Worm (Caenorhabditis elegans) whole organism, young adult: ENCODE results near the gene F15G9.1.
A peak's percentile ranks its signal among the peaks of the same experiment; 100 is the strongest.

Experiments used
- B0336.3 ChIP-seq: fragments of 200-800 bp; sonication (Bioruptor generic); IDR thresholded peaks from 2 replicates; pipeline ENCODE4 v1.3.6; 2022; ENCODE audit warnings: missing genetic modification characterization, missing compliant biosample characterization
- C17E4.6 ChIP-seq: fragments of 200-800 bp; sonication (Bioruptor generic); IDR thresholded peaks from 2 replicates; pipeline ENCODE4 v1.3.6; 2022; ENCODE audit warnings: missing genetic modification reagents, missing genetic modification characterization, missing compliant biosample characterization
- F10E7.11 ChIP-seq: sonication (generic microtip); optimal IDR thresholded peaks from 2 replicates; lab custom pipeline; 2017; ENCODE audit warnings: mild to moderate bottlenecking, missing genetic modification characterization, moderate library complexity, missing compliant biosample characterization
- F33H1.4 ChIP-seq: fragments of 200-800 bp; sonication (Bioruptor generic); IDR thresholded peaks from 2 replicates; pipeline ENCODE4 v1.3.6; 2022; ENCODE audit warnings: missing genetic modification reagents, missing genetic modification characterization, missing compliant biosample characterization
- F49E8.2 ChIP-seq: sonication (generic microtip); optimal IDR thresholded peaks from 3 replicates; lab custom pipeline; 2017; ENCODE audit warnings: missing genetic modification characterization, mild to moderate bottlenecking, missing compliant biosample characterization, antibody characterized with exemption, moderate library complexity; ENCODE audit not compliant: insufficient read depth
- F55B11.4 ChIP-seq: sonication (generic microtip); optimal IDR thresholded peaks from 2 replicates; lab custom pipeline; 2016; ENCODE audit warnings: missing compliant biosample characterization, missing genetic modification characterization, borderline replicate concordance; ENCODE audit not compliant: insufficient read depth
- K11D2.4 ChIP-seq: fragments of 200-800 bp; sonication (Bioruptor generic); IDR thresholded peaks from 2 replicates; pipeline ENCODE4 v1.3.6; 2022; ENCODE audit warnings: missing genetic modification reagents, missing genetic modification characterization, missing compliant biosample characterization
- ZK185.1 ChIP-seq: sonication (generic microtip); optimal IDR thresholded peaks from 2 replicates; lab custom pipeline; 2016; ENCODE audit warnings: mild to moderate bottlenecking, missing genetic modification characterization, missing compliant biosample characterization; ENCODE audit not compliant: poor library complexity, severe bottlenecking
- ama-1 ChIP-seq, 3 experiments: fragments of 150-350 bp in 1 of 3; sonication (generic microtip) in 2 of 3; optimal IDR thresholded peaks; 2 replicates each; lab custom pipeline; 2014 to 2018; ENCODE audit warnings: missing biosample characterization in 2 of 3, missing genetic modification characterization in 2 of 3, missing genetic modification reagents in 2 of 3
- aptf-2 ChIP-seq: fragments of 200-800 bp; sonication (Bioruptor generic); conservative IDR thresholded peaks from 2 replicates; pipeline ENCODE4 v1.3.6; 2022; ENCODE audit warnings: missing genetic modification reagents, missing genetic modification characterization, missing compliant biosample characterization
- attf-6 ChIP-seq: fragments of 200-800 bp; sonication (Bioruptor generic); IDR thresholded peaks from 2 replicates; pipeline ENCODE4 v1.3.6; 2022; ENCODE audit warnings: missing genetic modification reagents, missing genetic modification characterization, missing compliant biosample characterization
- bed-2 ChIP-seq: fragments of 200-800 bp; sonication (Bioruptor generic); IDR thresholded peaks from 2 replicates; pipeline ENCODE4 v1.3.6; 2022; ENCODE audit warnings: missing genetic modification reagents, missing genetic modification characterization, missing compliant biosample characterization
- ccch-3 ChIP-seq: fragments of 200-800 bp; sonication (Bioruptor generic); optimal IDR thresholded peaks from 2 replicates; lab custom pipeline; 2018; ENCODE audit warnings: mild to moderate bottlenecking, missing genetic modification characterization, missing compliant biosample characterization
- cebp-1 ChIP-seq, 2 experiments: fragments of 200-800 bp in 1 of 2; sonication (Bioruptor generic) in 1 of 2; sonication (generic microtip) in 1 of 2; IDR thresholded peaks in 1 of 2; optimal IDR thresholded peaks in 1 of 2; 2 replicates each; pipeline versions ENCODE4 v1.3.6 to Lab custom; 2017 to 2022; ENCODE audit warnings: missing compliant biosample characterization in 2 of 2, missing genetic modification characterization in 2 of 2, mild to moderate bottlenecking in 1 of 2, missing genetic modification reagents in 1 of 2, moderate library complexity in 1 of 2
- ceh-27 ChIP-seq: fragments of 200-800 bp; sonication (Bioruptor generic); optimal IDR thresholded peaks from 2 replicates; lab custom pipeline; 2018; ENCODE audit warnings: mild to moderate bottlenecking, missing genetic modification characterization, moderate library complexity, missing compliant biosample characterization
- egl-18 ChIP-seq: fragments of 200-800 bp; sonication (Bioruptor generic); IDR thresholded peaks from 2 replicates; pipeline ENCODE4 v1.3.6; 2022; ENCODE audit warnings: missing genetic modification reagents, missing genetic modification characterization, missing compliant biosample characterization
- him-1 ChIP-seq: sonication (generic microtip); optimal IDR thresholded peaks from 2 replicates; lab custom pipeline; 2016; ENCODE audit warnings: missing genotype, missing genetic modification reagents, missing genetic modification characterization, missing compliant biosample characterization
- let-526 ChIP-seq: fragments of 200-800 bp; sonication (Bioruptor generic); IDR thresholded peaks from 2 replicates; pipeline ENCODE4 v1.3.6; 2022; ENCODE audit warnings: missing genetic modification reagents, missing genetic modification characterization, missing compliant biosample characterization
- lin-40 ChIP-seq: sonication (generic microtip); optimal IDR thresholded peaks from 2 replicates; lab custom pipeline; 2016; ENCODE audit warnings: missing genetic modification characterization, mild to moderate bottlenecking, missing compliant biosample characterization, missing genotype, missing genetic modification reagents
- lir-1 ChIP-seq: fragments of 200-800 bp; sonication (Bioruptor generic); conservative IDR thresholded peaks from 2 replicates; pipeline ENCODE4 v1.3.6; 2022; ENCODE audit warnings: missing genetic modification reagents, missing genetic modification characterization, missing compliant biosample characterization
- lsl-1 ChIP-seq: fragments of 200-800 bp; sonication (Bioruptor generic); optimal IDR thresholded peaks from 2 replicates; lab custom pipeline; 2018; ENCODE audit warnings: mild to moderate bottlenecking, missing genetic modification characterization, moderate library complexity, missing compliant biosample characterization
- lsy-27 ChIP-seq: sonication (generic microtip); optimal IDR thresholded peaks from 2 replicates; lab custom pipeline; 2017; ENCODE audit warnings: missing genetic modification characterization, mild to moderate bottlenecking, missing compliant biosample characterization, antibody characterized with exemption, missing genotype, borderline replicate concordance; ENCODE audit not compliant: insufficient read depth
- madf-3 ChIP-seq: fragments of 200-800 bp; sonication (Bioruptor generic); IDR thresholded peaks from 2 replicates; pipeline ENCODE4 v1.3.6; 2022; ENCODE audit warnings: missing genetic modification reagents, missing genetic modification characterization, missing compliant biosample characterization
- mcd-1 ChIP-seq: fragments of 200-800 bp; sonication (Bioruptor generic); IDR thresholded peaks from 2 replicates; pipeline ENCODE4 v1.3.6; 2022; ENCODE audit warnings: missing genetic modification reagents, missing genetic modification characterization, missing compliant biosample characterization
- nfya-1 ChIP-seq: sonication (generic microtip); optimal IDR thresholded peaks from 2 replicates; lab custom pipeline; 2017; ENCODE audit warnings: antibody characterized with exemption, missing compliant biosample characterization, missing genetic modification characterization, borderline replicate concordance; ENCODE audit not compliant: insufficient read depth
- nfya-2 ChIP-seq: fragments of 200-800 bp; sonication (Bioruptor generic); IDR thresholded peaks from 2 replicates; pipeline ENCODE4 v1.3.6; 2022; ENCODE audit warnings: missing genetic modification reagents, missing genetic modification characterization, missing compliant biosample characterization
- nhr-179 ChIP-seq: sonication (generic microtip); optimal IDR thresholded peaks from 2 replicates; lab custom pipeline; 2016; ENCODE audit warnings: mild to moderate bottlenecking, missing genetic modification characterization, missing compliant biosample characterization
- nhr-27 ChIP-seq: fragments of 200-800 bp; sonication (Bioruptor generic); optimal IDR thresholded peaks from 2 replicates; lab custom pipeline; 2018; ENCODE audit warnings: mild to moderate bottlenecking, missing genetic modification characterization, moderate library complexity, missing compliant biosample characterization
- nhr-80 ChIP-seq: sonication (generic microtip); optimal IDR thresholded peaks from 2 replicates; lab custom pipeline; 2016; ENCODE audit warnings: missing genetic modification characterization, missing compliant biosample characterization
- pbrm-1 ChIP-seq: fragments of 200-800 bp; sonication (Bioruptor generic); IDR thresholded peaks from 2 replicates; pipeline ENCODE4 v1.3.6; 2022; ENCODE audit warnings: missing genetic modification reagents, missing genetic modification characterization, missing compliant biosample characterization
- rec-8 ChIP-seq, 2 experiments: sonication (generic microtip); optimal IDR thresholded peaks; 2 replicates each; lab custom pipeline; 2016; ENCODE audit warnings: mild to moderate bottlenecking in 2 of 2, missing genetic modification characterization in 2 of 2, missing genetic modification reagents in 2 of 2, missing genotype in 2 of 2, missing biosample characterization in 1 of 2, missing compliant biosample characterization in 1 of 2, moderate library complexity in 1 of 2
- repo-1 ChIP-seq: sonication (generic microtip); optimal IDR thresholded peaks from 2 replicates; lab custom pipeline; 2017; ENCODE audit warnings: mild to moderate bottlenecking, missing genetic modification characterization, missing compliant biosample characterization
- sdz-38 ChIP-seq: sonication (generic microtip); optimal IDR thresholded peaks from 2 replicates; lab custom pipeline; 2016; ENCODE audit warnings: missing genotype, missing genetic modification characterization, missing compliant biosample characterization
- sea-2 ChIP-seq: fragments of 200-800 bp; sonication (Bioruptor generic); IDR thresholded peaks from 2 replicates; pipeline ENCODE4 v1.3.6; 2022; ENCODE audit warnings: missing genetic modification characterization, missing compliant biosample characterization
- snpc-1.1 ChIP-seq: sonication (generic microtip); optimal IDR thresholded peaks from 2 replicates; lab custom pipeline; 2017; ENCODE audit warnings: missing genetic modification characterization, mild to moderate bottlenecking, missing compliant biosample characterization, antibody characterized with exemption, moderate library complexity, missing genotype, missing genetic modification reagents; ENCODE audit not compliant: insufficient read depth
- snpc-1.3 ChIP-seq: sonication (generic microtip); optimal IDR thresholded peaks from 2 replicates; lab custom pipeline; 2017; ENCODE audit warnings: missing genetic modification characterization, mild to moderate bottlenecking, missing compliant biosample characterization, antibody characterized with exemption, moderate library complexity, missing genotype, missing genetic modification reagents; ENCODE audit not compliant: insufficient read depth
- snpc-3.4 ChIP-seq: sonication (generic microtip); optimal IDR thresholded peaks from 2 replicates; lab custom pipeline; 2017; ENCODE audit warnings: missing genetic modification characterization, mild to moderate bottlenecking, missing compliant biosample characterization, antibody characterized with exemption, moderate library complexity, missing genotype, missing genetic modification reagents
- tlf-1 ChIP-seq: fragments of 200-800 bp; sonication (Bioruptor generic); optimal IDR thresholded peaks from 2 replicates; lab custom pipeline; 2018; ENCODE audit warnings: mild to moderate bottlenecking, missing genetic modification characterization, missing compliant biosample characterization
- xnd-1 ChIP-seq: sonication (generic microtip); optimal IDR thresholded peaks from 2 replicates; lab custom pipeline; 2016; ENCODE audit warnings: missing genotype, missing genetic modification reagents, missing genetic modification characterization, missing compliant biosample characterization
- ztf-28 ChIP-seq: fragments of 200-800 bp; sonication (Bioruptor generic); IDR thresholded peaks from 2 replicates; pipeline ENCODE4 v1.3.6; 2022; ENCODE audit warnings: missing genetic modification reagents, missing genetic modification characterization, missing compliant biosample characterization
- ztf-3 ChIP-seq: fragments of 200-800 bp; sonication (Bioruptor generic); optimal IDR thresholded peaks from 2 replicates; lab custom pipeline; 2018; ENCODE audit warnings: mild to moderate bottlenecking, missing genetic modification characterization, missing compliant biosample characterization

Gene F15G9.1

ce11 chrX:9677927-9678326 is 28.3 kb upstream of the F15G9.1 start:
- no peak for TF ChIP-seq ztf-28 (GFP tag; lab: Robert Waterston, UW)
- TF ChIP-seq cebp-1 (GFP tag; IDR thresholded peaks at IDR 0.05; lab: Robert Waterston, UW) = no peak
- no peak for TF ChIP-seq cebp-1 (tag; optimal IDR thresholded peaks at IDR 0.05; lab: Kevin White, UChicago)
- TF ChIP-seq tlf-1 (GFP tag; lab: Kevin White, UChicago) = no peak
- no peak for TF ChIP-seq him-1 (tag; lab: Kevin White, UChicago)
- no peak for TF ChIP-seq nhr-179 (tag; lab: Kevin White, UChicago)
- no peak for TF ChIP-seq ztf-3
- no peak for TF ChIP-seq ccch-3 (GFP tag; lab: Kevin White, UChicago)
- no peak for TF ChIP-seq xnd-1 (tag; lab: Kevin White, UChicago)
- no peak for TF ChIP-seq lin-40 (tag; lab: Kevin White, UChicago)
- TF ChIP-seq madf-3 = no peak
- no peak for TF ChIP-seq snpc-1.1
- TF ChIP-seq F10E7.11 (tag; lab: Kevin White, UChicago) = no peak

ce11 chrX:9679427-9679826 is 26.8 kb upstream of the F15G9.1 start:
- no peak for TF ChIP-seq snpc-1.3 (tag; lab: Kevin White, UChicago)
- no peak for TF ChIP-seq let-526 (GFP tag; lab: Robert Waterston, UW)
- no peak for TF ChIP-seq pbrm-1
- TF ChIP-seq mcd-1 = no peak
- TF ChIP-seq sea-2 (GFP tag; lab: Robert Waterston, UW) = no peak
- no peak for TF ChIP-seq K11D2.4 (GFP tag; lab: Robert Waterston, UW)
- no peak for TF ChIP-seq nfya-2 (GFP tag; lab: Robert Waterston, UW)
- TF ChIP-seq F55B11.4 (tag; lab: Kevin White, UChicago) = no peak
- TF ChIP-seq F33H1.4 = no peak
- TF ChIP-seq lir-1 (GFP tag; lab: Robert Waterston, UW) = no peak
- TF ChIP-seq attf-6 (GFP tag; lab: Robert Waterston, UW) = no peak
- TF ChIP-seq B0336.3 = no peak
- TF ChIP-seq nfya-1 (tag; lab: Kevin White, UChicago) = no peak

DNA sequence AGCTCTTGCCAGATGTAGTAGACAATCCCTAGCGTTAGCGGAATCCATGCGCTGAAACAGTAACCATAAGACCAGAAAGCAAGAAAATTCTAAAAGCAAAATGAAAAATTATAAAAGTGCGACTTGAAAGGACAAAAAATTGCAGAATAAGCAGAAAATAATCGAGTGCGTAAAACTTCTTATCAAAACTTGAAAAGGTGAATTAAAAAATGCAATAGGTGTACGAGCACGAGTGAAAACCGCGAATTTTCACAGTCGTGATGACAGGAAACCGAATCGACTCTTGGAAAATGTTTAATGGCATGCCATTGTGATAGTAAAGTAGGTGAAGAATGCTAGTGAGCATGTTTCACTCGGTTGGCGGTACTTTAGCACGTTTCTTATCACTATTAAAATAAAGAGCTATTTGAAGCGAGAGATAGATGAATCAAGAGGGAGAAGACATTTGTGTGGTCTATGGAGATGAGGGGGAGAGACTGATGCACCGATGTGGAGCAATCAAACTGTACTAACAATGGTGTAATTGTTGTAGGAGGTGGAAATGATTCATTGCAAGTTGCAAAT is 26.0 kb upstream of the F15G9.1 start, which contains the start of gene ifp-1:
Gene ifp-1, minus strand, starts transcription at position 51 of the 564 bp plus-strand sequence.
- TF ChIP-seq repo-1 (no peak), lsl-1 (no peak), nhr-80 (tag; lab: Kevin White, UChicago) (peak; percentile 86)

ce11 chrX:9687264-9687663 is 18.9 kb upstream of the F15G9.1 start:
- TF ChIP-seq pbrm-1 (no peak), ccch-3 (GFP tag; lab: Kevin White, UChicago) (no peak), bed-2 (GFP tag; lab: Robert Waterston, UW) (no peak), lsy-27 (no peak), F49E8.2 (tag; lab: Kevin White, UChicago) (no peak), aptf-2 (GFP tag; lab: Robert Waterston, UW) (no peak), ZK185.1 (tag; lab: Kevin White, UChicago) (no peak), rec-8 (tag; optimal IDR thresholded peaks at IDR 0.05; lab: Kevin White, UChicago) (no peak), nhr-27 (tag; lab: Kevin White, UChicago) (no peak), him-1 (tag; lab: Kevin White, UChicago) (no peak), nhr-179 (tag; lab: Kevin White, UChicago) (no peak), ama-1 (optimal IDR thresholded peaks at IDR 0.05; lab: Kevin White, UChicago) (no peak), ama-1 (GFP tag; optimal IDR thresholded peaks at IDR 0.05; lab: Kevin White, UChicago) (no peak), C17E4.6 (no peak), egl-18 (GFP tag; lab: Robert Waterston, UW) (no peak), tlf-1 (GFP tag; lab: Kevin White, UChicago) (no peak), ceh-27 (GFP tag; lab: Kevin White, UChicago) (no peak), sdz-38 (tag; lab: Kevin White, UChicago) (no peak), snpc-3.4 (tag; lab: Kevin White, UChicago) (no peak)
- TF ChIP-seq, all 124 proteins: peak for 0
